Worm (Caenorhabditis elegans): ENCODE data around the gene srbc-20.

DNA sequence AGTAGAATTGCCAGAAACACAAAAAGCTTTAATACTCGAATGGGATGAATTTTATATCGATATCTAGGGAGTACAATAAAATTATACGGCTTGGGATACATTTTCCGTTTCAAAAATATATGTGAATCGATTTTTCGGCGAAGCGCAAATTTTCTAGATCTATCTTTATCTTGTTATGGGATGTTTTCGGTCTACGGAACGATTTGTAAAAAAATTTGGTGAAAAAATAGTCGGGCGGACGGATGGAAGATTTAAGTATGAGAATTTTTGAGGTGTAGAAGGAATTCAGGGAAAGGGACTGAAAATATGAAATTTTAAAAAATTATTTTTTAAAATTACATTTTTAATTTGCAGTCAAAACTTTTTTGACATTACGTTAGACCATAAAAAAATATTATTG lies 40.9 kb upstream of the srbc-20 start, which contains the start of gene F22F7.4:
- TF ChIP-seq pha-4 (tag; optimal IDR thresholded peaks at IDR 0.05) (no peak), nhr-237 (tag; optimal IDR thresholded peaks at IDR 0.05) (no peak), lin-15B (tag; optimal IDR thresholded peaks at IDR 0.05) (no peak), pqm-1 (tag; optimal IDR thresholded peaks at IDR 0.05) (no peak), nhr-43 (tag; optimal IDR thresholded peaks at IDR 0.05; ENCODE audit: poor library complexity, severe bottlenecking) (no peak), nhr-12 (tag; optimal IDR thresholded peaks at IDR 0.05) (no peak), hmg-11 (tag; optimal IDR thresholded peaks at IDR 0.05) (no peak), aly-2 (tag; optimal IDR thresholded peaks at IDR 0.05) (no peak), lin-39 (tag; optimal IDR thresholded peaks at IDR 0.05) (no peak), mdl-1 (tag; optimal IDR thresholded peaks at IDR 0.05) (no peak), ama-1 (optimal IDR thresholded peaks at IDR 0.05) (no peak), ztf-11 (tag; optimal IDR thresholded peaks at IDR 0.05) (no peak), ceh-82 (tag; optimal IDR thresholded peaks at IDR 0.05) (no peak)
